Worm (Caenorhabditis elegans) whole organism, L4 larva: ENCODE results near the gene T08B1.4.

Source experiments
- D1046.2 ChIP-seq: fragments of 200-800 bp; sonication (Bioruptor generic); IDR thresholded peaks from 2 replicates; pipeline ENCODE4 v1.3.6; 2022; ENCODE audit warnings: missing genetic modification characterization, missing compliant biosample characterization
- Y105C5A.15 ChIP-seq: fragments of 200-800 bp; sonication (Bioruptor generic); IDR thresholded peaks from 2 replicates; pipeline ENCODE4 v1.3.6; 2022; ENCODE audit warnings: missing genetic modification characterization, missing compliant biosample characterization
- ZK546.5 ChIP-seq, 2 experiments: sonication (generic microtip); optimal IDR thresholded peaks; 2 replicates each; lab custom pipeline; 2017; ENCODE audit warnings: missing biosample characterization in 2 of 2, missing genetic modification characterization in 2 of 2
- daf-16 ChIP-seq, 3 experiments: sonication (generic microtip); optimal IDR thresholded peaks; 2 replicates each; lab custom pipeline; 2016 to 2017; ENCODE audit warnings: missing genetic modification characterization in 3 of 3, missing genetic modification reagents in 3 of 3, mild to moderate bottlenecking in 2 of 3, missing compliant biosample characterization in 2 of 3, missing biosample characterization in 1 of 3, moderate library complexity in 1 of 3
- dmd-9 ChIP-seq: fragments of 200-800 bp; sonication (Bioruptor generic); IDR thresholded peaks from 2 replicates; pipeline ENCODE4 v1.3.6; 2022; ENCODE audit warnings: missing genetic modification reagents, missing genetic modification characterization, missing compliant biosample characterization
- dpl-1 ChIP-seq: fragments of 150-350 bp; optimal IDR thresholded peaks from 2 replicates; lab custom pipeline; 2014; ENCODE audit warnings: missing biosample characterization, missing genetic modification reagents, missing genetic modification characterization
- mdl-1 ChIP-seq, 2 experiments: fragments of 150-350 bp in 1 of 2; sonication (generic microtip) in 1 of 2; optimal IDR thresholded peaks; 2 replicates each; lab custom pipeline; 2014 to 2017; ENCODE audit warnings: missing biosample characterization in 2 of 2, missing genetic modification characterization in 2 of 2
- nhr-102 ChIP-seq: sonication (generic microtip); optimal IDR thresholded peaks from 2 replicates; lab custom pipeline; 2016; ENCODE audit warnings: mild to moderate bottlenecking, missing genetic modification characterization, moderate library complexity, missing compliant biosample characterization
- nhr-28 ChIP-seq: fragments of 150-350 bp; optimal IDR thresholded peaks from 2 replicates; lab custom pipeline; 2014; ENCODE audit warnings: missing biosample characterization, missing genetic modification characterization
- nhr-42 ChIP-seq: fragments of 200-800 bp; sonication (Bioruptor generic); IDR thresholded peaks from 2 replicates; pipeline ENCODE4 v1.3.6; 2022; ENCODE audit warnings: missing genetic modification characterization, missing compliant biosample characterization
- skn-1 ChIP-seq: fragments of 150-350 bp; optimal IDR thresholded peaks from 2 replicates; lab custom pipeline; 2014; ENCODE audit warnings: missing biosample characterization, missing genetic modification characterization
- snpc-1.2 ChIP-seq: fragments of 200-800 bp; sonication (Bioruptor generic); IDR thresholded peaks from 2 replicates; pipeline ENCODE4 v1.3.6; 2022; ENCODE audit warnings: missing genetic modification reagents, missing genetic modification characterization, missing compliant biosample characterization
- unc-62 ChIP-seq, 3 experiments: fragments of 150-350 bp in 1 of 3; sonication (generic microtip); optimal IDR thresholded peaks in 2 of 3; peaks in 1 of 3; 1 replicate in 1 of 3; 2 replicates in 2 of 3; lab custom pipeline; 2014 to 2017; ENCODE audit warnings: missing biosample characterization in 3 of 3, missing genetic modification characterization in 3 of 3, missing genetic modification reagents in 3 of 3, missing genotype in 1 of 3

DNA sequence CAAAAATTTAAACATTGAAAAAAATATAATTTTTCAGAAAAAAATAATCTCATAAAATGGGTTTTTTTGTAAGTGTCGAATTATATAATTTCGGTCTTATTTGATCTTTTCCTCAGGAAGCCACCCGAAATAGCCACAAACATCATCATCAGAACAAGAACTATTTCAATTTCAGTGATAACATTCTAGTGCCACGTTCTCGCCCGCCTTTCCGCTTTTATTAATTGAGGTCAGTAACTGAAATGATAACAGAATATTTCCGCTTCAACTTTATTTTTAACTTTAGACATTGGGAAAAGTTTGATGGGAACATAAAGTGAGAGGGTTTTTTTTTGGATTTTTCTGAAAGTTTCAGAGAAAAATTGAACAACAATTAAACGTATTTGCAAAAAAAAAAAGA lies 10.2 kb downstream of the T08B1.4 start:
- TF ChIP-seq mdl-1 (tag; optimal IDR thresholded peaks at IDR 0.05; lab: Kevin White, UChicago) (no peak), Y105C5A.15 (GFP tag; lab: Robert Waterston, UW) (no peak), daf-16 (GFP tag; optimal IDR thresholded peaks at IDR 0.05; lab: Kevin White, UChicago) (no peak), daf-16 (tag; optimal IDR thresholded peaks at IDR 0.05; lab: Kevin White, UChicago) (peak; percentile 31), dmd-9 (GFP tag; lab: Robert Waterston, UW) (no peak), unc-62 (GFP tag; optimal IDR thresholded peaks at IDR 0.05 in 1 of 2; lab: Kevin White, UChicago) (peak in 1 of 2 experiments; percentile 30), unc-62 (tag; optimal IDR thresholded peaks at IDR 0.05; lab: Kevin White, UChicago) (no peak), nhr-28 (tag; lab: Kevin White, UChicago) (peak; percentile 32), skn-1 (tag; lab: Kevin White, UChicago) (no peak), dpl-1 (GFP tag; lab: Kevin White, UChicago) (no peak), snpc-1.2 (GFP tag; lab: Robert Waterston, UW) (no peak), nhr-102 (tag; lab: Kevin White, UChicago) (no peak), nhr-42 (no peak), D1046.2 (GFP tag; lab: Robert Waterston, UW) (no peak), ZK546.5 (tag; optimal IDR thresholded peaks at IDR 0.05; lab: Kevin White, UChicago) (no peak)
